Fruit fly (Drosophila melanogaster) whole organism, embryonic: ENCODE results near the gene Vps26.

Experiments used
- Asciz ChIP-seq: fragments of 200-800 bp; sonication (Bioruptor generic); optimal IDR thresholded peaks from 2 replicates; lab custom pipeline; 2017; ENCODE audit warnings: missing biosample characterization, mild to moderate bottlenecking, missing genetic modification characterization, missing genetic modification reagents
- Atf3 ChIP-seq: fragments of 200-800 bp; sonication (Bioruptor generic); optimal IDR thresholded peaks from 3 replicates; lab custom pipeline; 2016; ENCODE audit warnings: missing biosample characterization, missing genetic modification characterization
- CG10654 ChIP-seq: fragments of 200-800 bp; sonication (Bioruptor generic); optimal IDR thresholded peaks from 2 replicates; lab custom pipeline; 2016; ENCODE audit warnings: missing biosample characterization, missing genetic modification characterization
- CG10979 ChIP-seq: fragments of 200-800 bp; sonication (Bioruptor generic); optimal IDR thresholded peaks from 2 replicates; lab custom pipeline; 2018; ENCODE audit warnings: missing biosample characterization, mild to moderate bottlenecking, missing genetic modification characterization, moderate library complexity
- CG11085 ChIP-seq: fragments of 200-800 bp; sonication (Bioruptor generic); IDR thresholded peaks from 2 replicates; pipeline ENCODE4 v1.3.6; 2022; ENCODE audit warnings: missing biosample characterization, missing genetic modification characterization
- CG11456 ChIP-seq: fragments of 200-800 bp; sonication (Bioruptor generic); IDR thresholded peaks from 3 replicates; pipeline ENCODE4 v1.3.6; 2022; ENCODE audit warnings: missing biosample characterization, missing genetic modification characterization
- CG13123 ChIP-seq: fragments of 200-800 bp; sonication (Bioruptor generic); optimal IDR thresholded peaks from 2 replicates; lab custom pipeline; 2016; ENCODE audit warnings: missing biosample characterization, missing genetic modification characterization
- CG13296 ChIP-seq: fragments of 200-800 bp; sonication (Bioruptor generic); optimal IDR thresholded peaks from 3 replicates; lab custom pipeline; 2018; ENCODE audit warnings: missing biosample characterization, mild to moderate bottlenecking, missing genetic modification characterization
- CG14667 ChIP-seq: fragments of 200-800 bp; sonication (Bioruptor generic); IDR thresholded peaks from 2 replicates; pipeline ENCODE4 v1.3.6; 2022; ENCODE audit warnings: missing biosample characterization, missing genetic modification characterization
- CG16813 ChIP-seq: fragments of 200-800 bp; sonication (Bioruptor generic); IDR thresholded peaks from 3 replicates; pipeline ENCODE4 v1.3.6; 2022; ENCODE audit warnings: missing biosample characterization, missing genetic modification characterization; ENCODE audit not compliant: partially characterized antibody
- CG17359 ChIP-seq: fragments of 200-800 bp; sonication (Bioruptor generic); optimal IDR thresholded peaks from 3 replicates; lab custom pipeline; 2018; ENCODE audit warnings: missing biosample characterization, mild to moderate bottlenecking, missing genetic modification characterization, moderate library complexity
- CG18011 ChIP-seq: fragments of 200-800 bp; sonication (Bioruptor generic); optimal IDR thresholded peaks from 2 replicates; lab custom pipeline; 2017; ENCODE audit warnings: missing biosample characterization, missing genetic modification characterization, mild to moderate bottlenecking, moderate library complexity, missing genotype
- CG2129 ChIP-seq: fragments of 200-800 bp; sonication (Bioruptor generic); IDR thresholded peaks from 2 replicates; pipeline ENCODE4 v1.3.6; 2022; ENCODE audit warnings: missing biosample characterization, missing genetic modification characterization; ENCODE audit not compliant: partially characterized antibody
- CG2678 ChIP-seq: fragments of 200-800 bp; sonication (Bioruptor generic); optimal IDR thresholded peaks from 3 replicates; lab custom pipeline; 2019; ENCODE audit warnings: missing biosample characterization, mild to moderate bottlenecking, missing genetic modification characterization, moderate library complexity
- CG2875 ChIP-seq: fragments of 200-800 bp; sonication (Bioruptor generic); optimal IDR thresholded peaks from 2 replicates; lab custom pipeline; 2017; ENCODE audit warnings: missing biosample characterization, mild to moderate bottlenecking, missing genetic modification characterization, missing genetic modification reagents
- CG30020 ChIP-seq: fragments of 200-800 bp; optimal IDR thresholded peaks from 2 replicates; lab custom pipeline; 2019; ENCODE audit warnings: missing biosample characterization, mild to moderate bottlenecking, missing genetic modification characterization, moderate library complexity
- CG32767 ChIP-seq: fragments of 200-800 bp; sonication (Bioruptor generic); IDR thresholded peaks from 2 replicates; pipeline ENCODE4 v1.3.6; 2022; ENCODE audit warnings: missing biosample characterization, missing genetic modification characterization
- CG34376 ChIP-seq: fragments of 200-800 bp; sonication (Bioruptor generic); optimal IDR thresholded peaks from 2 replicates; lab custom pipeline; 2018; ENCODE audit warnings: missing biosample characterization, mild to moderate bottlenecking, missing genetic modification characterization
- CG3847 ChIP-seq: fragments of 200-800 bp; sonication (Bioruptor generic); IDR thresholded peaks from 2 replicates; pipeline ENCODE4 v1.3.6; 2022; ENCODE audit warnings: missing biosample characterization, missing genetic modification characterization
- CG4617 ChIP-seq: fragments of 200-800 bp; sonication (Bioruptor generic); optimal IDR thresholded peaks from 3 replicates; lab custom pipeline; 2016; ENCODE audit warnings: missing biosample characterization, missing genetic modification characterization, borderline replicate concordance
- CG4854 ChIP-seq: fragments of 200-800 bp; sonication (Bioruptor generic); optimal IDR thresholded peaks from 2 replicates; lab custom pipeline; 2016; ENCODE audit warnings: missing biosample characterization, missing genetic modification characterization, inconsistent platforms
- CG5953 ChIP-seq: fragments of 200-800 bp; sonication (Bioruptor generic); IDR thresholded peaks from 2 replicates; pipeline ENCODE4 v1.3.6; 2022; ENCODE audit warnings: missing biosample characterization, missing genetic modification characterization
- CG7928 ChIP-seq: fragments of 200-800 bp; sonication (Bioruptor generic); optimal IDR thresholded peaks from 2 replicates; lab custom pipeline; 2017; ENCODE audit warnings: missing biosample characterization, mild to moderate bottlenecking, missing genetic modification characterization
- CG8089 ChIP-seq: fragments of 200-800 bp; sonication (Bioruptor generic); optimal IDR thresholded peaks from 3 replicates; lab custom pipeline; 2016; ENCODE audit warnings: missing biosample characterization, missing genetic modification characterization
- Doc3 ChIP-seq: fragments of 200-800 bp; sonication (Bioruptor generic); IDR thresholded peaks from 3 replicates; pipeline ENCODE4 v1.3.6; 2022; ENCODE audit warnings: missing biosample characterization, missing genetic modification characterization; ENCODE audit not compliant: partially characterized antibody
- E2f2 ChIP-seq: fragments of 200-800 bp; sonication (Bioruptor generic); IDR thresholded peaks from 2 replicates; pipeline ENCODE4 v1.3.6; 2022; ENCODE audit warnings: missing biosample characterization, missing genetic modification characterization
- ERR ChIP-seq: fragments of 200-800 bp; sonication (Bioruptor generic); optimal IDR thresholded peaks from 2 replicates; lab custom pipeline; 2016; ENCODE audit warnings: missing biosample characterization, missing genetic modification characterization
- HHEX ChIP-seq: fragments of 200-800 bp; sonication (Bioruptor generic); optimal IDR thresholded peaks from 3 replicates; lab custom pipeline; 2017; ENCODE audit warnings: missing biosample characterization, mild to moderate bottlenecking, missing genetic modification characterization, missing genetic modification reagents
- HLH54F ChIP-seq: fragments of 200-800 bp; sonication (Bioruptor generic); optimal IDR thresholded peaks from 3 replicates; lab custom pipeline; 2016; ENCODE audit warnings: missing biosample characterization, missing genetic modification characterization
- HLHmδ ChIP-seq: fragments of 200-800 bp; sonication (Bioruptor generic); optimal IDR thresholded peaks from 2 replicates; lab custom pipeline; 2018; ENCODE audit warnings: missing biosample characterization, mild to moderate bottlenecking, missing genetic modification characterization, moderate library complexity
- MESR4 ChIP-seq: fragments of 200-800 bp; sonication (Bioruptor generic); optimal IDR thresholded peaks from 2 replicates; lab custom pipeline; 2018; ENCODE audit warnings: missing biosample characterization, mild to moderate bottlenecking, missing genetic modification characterization, moderate library complexity
- Six4 ChIP-seq: fragments of 200-800 bp; sonication (Bioruptor generic); optimal IDR thresholded peaks from 2 replicates; lab custom pipeline; 2016; ENCODE audit warnings: missing biosample characterization, missing genetic modification characterization
- Spps ChIP-seq: fragments of 200-800 bp; sonication (Bioruptor generic); optimal IDR thresholded peaks from 2 replicates; lab custom pipeline; 2018; ENCODE audit warnings: missing biosample characterization, mild to moderate bottlenecking, missing genetic modification characterization
- Usf ChIP-seq: fragments of 200-800 bp; sonication (Bioruptor generic); optimal IDR thresholded peaks from 2 replicates; lab custom pipeline; 2017; ENCODE audit warnings: missing genotype, missing biosample characterization, missing genetic modification characterization
- bsh ChIP-seq, 2 experiments: fragments of 200-800 bp; sonication (Bioruptor generic); optimal IDR thresholded peaks; 2 replicates each; lab custom pipeline; 2017 to 2018; ENCODE audit warnings: mild to moderate bottlenecking in 2 of 2, missing biosample characterization in 2 of 2, missing genetic modification characterization in 2 of 2, moderate library complexity in 1 of 2
- cato ChIP-seq: fragments of 200-800 bp; sonication (Bioruptor generic); optimal IDR thresholded peaks from 2 replicates; lab custom pipeline; 2016; ENCODE audit warnings: missing biosample characterization, missing genetic modification characterization, borderline replicate concordance
- crc ChIP-seq: fragments of 200-800 bp; sonication (Bioruptor generic); optimal IDR thresholded peaks from 2 replicates; lab custom pipeline; 2016; ENCODE audit warnings: missing biosample characterization, missing genetic modification characterization
- croc ChIP-seq: fragments of 200-800 bp; sonication (Bioruptor generic); conservative IDR thresholded peaks from 3 replicates; pipeline ENCODE4 v1.3.6; 2022; ENCODE audit warnings: missing biosample characterization, missing genetic modification characterization
- dpn ChIP-seq, 2 experiments: fragments of 200-800 bp; sonication (Bioruptor generic); optimal IDR thresholded peaks; 3 replicates each; lab custom pipeline; 2016; ENCODE audit warnings: missing biosample characterization in 2 of 2, missing genetic modification characterization in 2 of 2
- exex ChIP-seq: fragments of 200-800 bp; sonication (Bioruptor generic); optimal IDR thresholded peaks from 4 replicates; lab custom pipeline; 2018; ENCODE audit warnings: missing biosample characterization, mild to moderate bottlenecking, missing genetic modification characterization, moderate library complexity
- jumu ChIP-seq: fragments of 200-800 bp; sonication (Bioruptor generic); optimal IDR thresholded peaks from 3 replicates; lab custom pipeline; 2016; ENCODE audit warnings: missing biosample characterization, missing genetic modification characterization
- kni ChIP-seq: fragments of 200-800 bp; sonication (Bioruptor generic); optimal IDR thresholded peaks from 3 replicates; lab custom pipeline; 2017; ENCODE audit warnings: mild to moderate bottlenecking, missing biosample characterization, missing genetic modification reagents, missing genetic modification characterization
- lbe ChIP-seq: fragments of 200-800 bp; sonication (Bioruptor generic); optimal IDR thresholded peaks from 2 replicates; lab custom pipeline; 2016; ENCODE audit warnings: missing biosample characterization, mild to moderate bottlenecking, missing genetic modification characterization
- maf-S ChIP-seq: fragments of 200-800 bp; sonication (Bioruptor generic); optimal IDR thresholded peaks from 2 replicates; lab custom pipeline; 2016; ENCODE audit warnings: missing biosample characterization, missing genetic modification characterization
- ranshi ChIP-seq: fragments of 200-800 bp; sonication (Bioruptor generic); IDR thresholded peaks from 2 replicates; pipeline ENCODE4 v1.3.6; 2022; ENCODE audit warnings: missing biosample characterization, missing genetic modification characterization
- seq ChIP-seq: fragments of 200-800 bp; sonication (Bioruptor generic); IDR thresholded peaks from 2 replicates; pipeline ENCODE4 v1.3.6; 2022; ENCODE audit warnings: missing biosample characterization, missing genetic modification characterization
- trh ChIP-seq: fragments of 200-800 bp; sonication (Bioruptor generic); optimal IDR thresholded peaks from 2 replicates; lab custom pipeline; 2016; ENCODE audit warnings: missing biosample characterization, missing genetic modification characterization
- tup ChIP-seq: fragments of 200-800 bp; sonication (Bioruptor generic); optimal IDR thresholded peaks from 2 replicates; lab custom pipeline; 2016; ENCODE audit warnings: missing biosample characterization, mild to moderate bottlenecking, missing genetic modification characterization, moderate library complexity
- wek ChIP-seq: fragments of 200-800 bp; sonication (Bioruptor generic); optimal IDR thresholded peaks from 3 replicates; lab custom pipeline; 2018; ENCODE audit warnings: missing biosample characterization, mild to moderate bottlenecking, missing genetic modification characterization, moderate library complexity

Vps26 gene

DNA sequence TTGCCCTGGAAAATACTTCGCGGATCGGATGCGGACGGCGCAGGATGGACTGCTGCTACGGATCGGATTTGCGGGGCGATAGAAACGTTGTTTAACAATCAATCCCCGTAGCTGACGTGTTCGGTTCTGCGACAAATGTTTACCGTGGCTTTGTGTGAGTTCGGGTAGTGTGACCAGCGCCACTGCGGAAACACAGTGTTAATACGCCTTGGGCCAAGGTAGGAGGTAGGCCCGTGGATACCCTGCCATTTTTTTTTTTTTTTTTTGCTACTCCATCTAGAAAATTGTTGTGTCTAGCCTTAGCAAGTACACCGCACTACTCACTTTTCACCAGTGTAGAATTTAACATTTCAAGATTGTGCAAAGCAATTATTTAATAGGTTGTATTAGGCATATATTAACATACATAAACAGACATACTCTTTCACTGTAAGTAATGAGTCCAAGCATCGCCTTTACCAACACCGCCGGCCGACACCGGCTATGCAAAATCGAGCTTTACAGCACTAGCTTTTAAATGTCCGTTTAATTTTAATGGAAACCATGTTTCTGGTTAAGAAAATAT lies 12.0 kb upstream of the Vps26 start, which contains the start of gene deltaCOP (continued):
- TF ChIP-seq CG30020 (tag; lab: Kevin White, UChicago): peak; percentile 41
- TF ChIP-seq exex (tag; lab: Kevin White, UChicago): no peak
- TF ChIP-seq CG7928 (GFP tag; lab: Kevin White, UChicago): peak; percentile 56
- no peak for TF ChIP-seq HLHmδ
- peak; percentile 71 for TF ChIP-seq CG11085
- peak; percentile 70 for TF ChIP-seq trh (GFP tag; lab: Kevin White, UChicago)
- TF ChIP-seq bsh (GFP tag; optimal IDR thresholded peaks at IDR 0.05; lab: Kevin White, UChicago): peak; percentile 33 to 76
- peak; percentile 32 for TF ChIP-seq kni
- no peak for TF ChIP-seq CG2875 (GFP tag; lab: Kevin White, UChicago)
- TF ChIP-seq CG2129 (GFP tag; lab: Robert Waterston, UW): no peak
- peak; percentile 61 for TF ChIP-seq tup (GFP tag; lab: Kevin White, UChicago)
- peak; percentile 82 for TF ChIP-seq lbe (GFP tag; lab: Kevin White, UChicago)
- no peak for TF ChIP-seq CG16813
- peak; percentile 68 for TF ChIP-seq E2f2 (GFP tag; lab: Robert Waterston, UW)
- peak; percentile 64 for TF ChIP-seq CG10979 (tag; lab: Kevin White, UChicago)
- TF ChIP-seq CG8089: peak; percentile 88
- TF ChIP-seq dpn (GFP tag; optimal IDR thresholded peaks at IDR 0.05; lab: Kevin White, UChicago): peak; percentile 90 to 94
- peak; percentile 78 for TF ChIP-seq Six4 (GFP tag; lab: Kevin White, UChicago)
- TF ChIP-seq CG10654 (GFP tag; lab: Kevin White, UChicago): peak; percentile 78
- TF ChIP-seq jumu (GFP tag; lab: Kevin White, UChicago): peak; percentile 91
- peak; percentile 82; the same call in 2 of the 3 replicates for TF ChIP-seq CG11456 (GFP tag; lab: Robert Waterston, UW)
- peak; percentile 60; the same call in 1 of the 2 replicates for TF ChIP-seq CG5953 (GFP tag; lab: Robert Waterston, UW)
- peak; percentile 88 for TF ChIP-seq maf-S (GFP tag; lab: Kevin White, UChicago)
- peak; percentile 55 for TF ChIP-seq CG18011 (GFP tag; lab: Kevin White, UChicago)
- TF ChIP-seq seq (GFP tag; lab: Robert Waterston, UW): peak; percentile 82
- TF ChIP-seq ERR (GFP tag; lab: Kevin White, UChicago): peak; percentile 81
- peak; percentile 76 for TF ChIP-seq CG34376 (GFP tag; lab: Kevin White, UChicago)
- TF ChIP-seq Usf (GFP tag; lab: Kevin White, UChicago): peak; percentile 47
- no peak for TF ChIP-seq Asciz (GFP tag; lab: Kevin White, UChicago)
- peak; percentile 72 for TF ChIP-seq CG13296 (GFP tag; lab: Kevin White, UChicago)
- peak; percentile 86 for TF ChIP-seq Atf3 (GFP tag; lab: Kevin White, UChicago)
- TF ChIP-seq MESR4 (GFP tag; lab: Kevin White, UChicago): peak; percentile 76
- peak; percentile 73 for TF ChIP-seq cato (GFP tag; lab: Kevin White, UChicago)
- peak; percentile 46 for TF ChIP-seq CG4854 (GFP tag; lab: Kevin White, UChicago)
- peak; percentile 14 for TF ChIP-seq Spps
- no peak for TF ChIP-seq Doc3 (GFP tag; lab: Robert Waterston, UW)
- TF ChIP-seq CG3847 (GFP tag; lab: Robert Waterston, UW): peak; percentile 89
- TF ChIP-seq ranshi (GFP tag; lab: Robert Waterston, UW): peak; percentile 70; the same call in 1 of the 2 replicates
- peak; percentile 62 for TF ChIP-seq CG14667
- TF ChIP-seq HHEX (GFP tag; lab: Kevin White, UChicago): peak; percentile 74
- TF ChIP-seq croc: peak; percentile 71
- peak; percentile 95 for TF ChIP-seq HLH54F (GFP tag; lab: Kevin White, UChicago)
- no peak for TF ChIP-seq CG2678 (tag; lab: Kevin White, UChicago)
- TF ChIP-seq CG13123 (GFP tag; lab: Kevin White, UChicago): peak; percentile 80
- peak; percentile 37 for TF ChIP-seq wek
- TF ChIP-seq CG17359 (tag; lab: Kevin White, UChicago): peak; percentile 76
- TF ChIP-seq CG4617 (GFP tag; lab: Kevin White, UChicago): peak; percentile 78
- TF ChIP-seq crc (GFP tag; lab: Kevin White, UChicago): peak; percentile 83
- peak; percentile 72; the same call in 1 of the 2 replicates for TF ChIP-seq CG32767 (GFP tag; lab: Robert Waterston, UW)
